Worm (Caenorhabditis elegans) whole organism, late embryonic: ENCODE data around the gene K12H6.10.

Source experiments
- K09A11.1 ChIP-seq: sonication (generic microtip); optimal IDR thresholded peaks from 2 replicates; lab custom pipeline; 2017; ENCODE audit warnings: antibody characterized with exemption, mild to moderate bottlenecking, missing genetic modification characterization, missing compliant biosample characterization; ENCODE audit not compliant: insufficient read depth
- T23F11.4 ChIP-seq: fragments of 200-800 bp; sonication (Bioruptor generic); optimal IDR thresholded peaks from 2 replicates; lab custom pipeline; 2018; ENCODE audit warnings: mild to moderate bottlenecking, missing genetic modification characterization, missing compliant biosample characterization
- Y22D7AL.16 ChIP-seq: sonication (generic microtip); optimal IDR thresholded peaks from 2 replicates; lab custom pipeline; 2016; ENCODE audit warnings: missing genetic modification characterization, missing compliant biosample characterization
- ahr-1 ChIP-seq: sonication (generic microtip); optimal IDR thresholded peaks from 2 replicates; lab custom pipeline; 2016; ENCODE audit warnings: missing genetic modification characterization, missing compliant biosample characterization
- ceh-22 ChIP-seq: sonication (generic microtip); optimal IDR thresholded peaks from 2 replicates; lab custom pipeline; 2017; ENCODE audit warnings: missing biosample characterization, missing genetic modification characterization
- ceh-31 ChIP-seq: sonication (generic microtip); optimal IDR thresholded peaks from 2 replicates; lab custom pipeline; 2016; ENCODE audit warnings: missing genetic modification characterization, missing compliant biosample characterization
- ceh-34 ChIP-seq: sonication (generic microtip); optimal IDR thresholded peaks from 2 replicates; lab custom pipeline; 2016; ENCODE audit warnings: mild to moderate bottlenecking, missing genetic modification characterization, missing compliant biosample characterization
- ceh-48 ChIP-seq: sonication (generic microtip); optimal IDR thresholded peaks from 2 replicates; lab custom pipeline; 2016; ENCODE audit warnings: missing genetic modification characterization, inconsistent platforms, missing compliant biosample characterization
- ceh-9 ChIP-seq: sonication (generic microtip); optimal IDR thresholded peaks from 2 replicates; lab custom pipeline; 2016; ENCODE audit warnings: mild to moderate bottlenecking, missing genetic modification characterization, inconsistent platforms, missing compliant biosample characterization
- che-1 ChIP-seq: sonication (generic microtip); optimal IDR thresholded peaks from 2 replicates; lab custom pipeline; 2016; ENCODE audit warnings: mild to moderate bottlenecking, missing genetic modification characterization, missing compliant biosample characterization
- dve-1 ChIP-seq: sonication (generic microtip); optimal IDR thresholded peaks from 2 replicates; lab custom pipeline; 2017; ENCODE audit warnings: antibody characterized with exemption, mild to moderate bottlenecking, missing genetic modification characterization, missing compliant biosample characterization
- elt-2 ChIP-seq: sonication (generic microtip); optimal IDR thresholded peaks from 2 replicates; lab custom pipeline; 2016; ENCODE audit warnings: missing genetic modification reagents, missing genetic modification characterization, missing compliant biosample characterization
- ets-4 ChIP-seq: sonication (generic microtip); optimal IDR thresholded peaks from 2 replicates; lab custom pipeline; 2016; ENCODE audit warnings: missing genetic modification characterization, missing compliant biosample characterization
- fkh-10 ChIP-seq: fragments of 150-350 bp; optimal IDR thresholded peaks from 2 replicates; lab custom pipeline; 2014; ENCODE audit warnings: missing biosample characterization, missing genetic modification reagents, missing genetic modification characterization
- hlh-30 ChIP-seq: sonication (generic microtip); optimal IDR thresholded peaks from 2 replicates; lab custom pipeline; 2017; ENCODE audit warnings: antibody characterized with exemption, missing genetic modification characterization, missing compliant biosample characterization; ENCODE audit not compliant: insufficient read depth
- lim-6 ChIP-seq: sonication (generic microtip); optimal IDR thresholded peaks from 2 replicates; lab custom pipeline; 2016; ENCODE audit warnings: missing genetic modification characterization, missing compliant biosample characterization
- lin-11 ChIP-seq: fragments of 200-800 bp; sonication (Bioruptor generic); optimal IDR thresholded peaks from 2 replicates; lab custom pipeline; 2018; ENCODE audit warnings: mild to moderate bottlenecking, missing genetic modification characterization, missing compliant biosample characterization
- madf-2 ChIP-seq: sonication (generic microtip); optimal IDR thresholded peaks from 2 replicates; lab custom pipeline; 2017; ENCODE audit warnings: missing genetic modification characterization, missing compliant biosample characterization
- npax-4 ChIP-seq: sonication (generic microtip); optimal IDR thresholded peaks from 2 replicates; lab custom pipeline; 2016; ENCODE audit warnings: missing genetic modification characterization, missing compliant biosample characterization
- pha-2 ChIP-seq: sonication (generic microtip); optimal IDR thresholded peaks from 2 replicates; lab custom pipeline; 2017; ENCODE audit warnings: mild to moderate bottlenecking, missing genetic modification characterization, missing compliant biosample characterization
- pqm-1 ChIP-seq: sonication (generic microtip); optimal IDR thresholded peaks from 2 replicates; lab custom pipeline; 2016; ENCODE audit warnings: missing genetic modification characterization, missing compliant biosample characterization
- ref-2 ChIP-seq: sonication (generic microtip); optimal IDR thresholded peaks from 2 replicates; lab custom pipeline; 2016; ENCODE audit warnings: missing genetic modification characterization, missing compliant biosample characterization
- rnt-1 ChIP-seq: sonication (generic microtip); optimal IDR thresholded peaks from 2 replicates; lab custom pipeline; 2016; ENCODE audit warnings: missing genetic modification characterization, missing compliant biosample characterization
- sdc-2 ChIP-seq: sonication (generic microtip); optimal IDR thresholded peaks from 2 replicates; lab custom pipeline; 2016; ENCODE audit warnings: missing genotype, missing genetic modification characterization, missing compliant biosample characterization
- tbx-7 ChIP-seq: sonication (generic microtip); optimal IDR thresholded peaks from 2 replicates; lab custom pipeline; 2016; ENCODE audit warnings: missing genotype, missing genetic modification characterization, missing compliant biosample characterization
- unc-3 ChIP-seq, 2 experiments: fragments of 200-800 bp in 1 of 2; sonication (Bioruptor generic) in 1 of 2; sonication (generic microtip) in 1 of 2; conservative IDR thresholded peaks in 1 of 2; optimal IDR thresholded peaks in 1 of 2; 2 replicates each; pipeline versions ENCODE4 v1.3.6 to Lab custom; 2016 to 2022; ENCODE audit warnings: missing compliant biosample characterization in 2 of 2, missing genetic modification characterization in 2 of 2, missing genetic modification reagents in 1 of 2
- ztf-16 ChIP-seq: sonication (generic microtip); optimal IDR thresholded peaks from 2 replicates; lab custom pipeline; 2017; ENCODE audit warnings: missing genetic modification characterization, missing compliant biosample characterization

The K12H6.10 gene

ce11 chrII:2857559-2857958 is 34.9 kb downstream of the K12H6.10 start:
- TF ChIP-seq rnt-1 (peak; percentile 18), ceh-31 (no peak)
- TF ChIP-seq, all 69 proteins: peak for 1

DNA sequence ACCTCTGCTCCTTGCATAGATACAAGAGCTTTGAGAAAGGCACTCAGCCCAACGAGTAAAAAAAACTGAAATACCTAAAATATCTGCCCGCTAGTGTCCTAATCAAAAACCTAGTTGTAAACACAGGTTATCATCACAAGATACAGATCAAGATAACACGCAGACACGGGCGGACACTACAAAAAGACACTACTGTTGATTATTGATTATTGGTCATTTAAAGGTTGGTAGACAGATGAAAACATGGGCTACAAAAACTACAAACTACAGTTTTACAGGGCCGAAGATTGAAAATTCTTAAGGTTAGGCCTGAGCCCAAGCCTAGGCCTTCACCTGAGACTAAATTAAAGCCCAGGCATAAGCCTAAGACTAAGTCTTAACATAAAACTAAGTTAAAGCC is 36.2 kb downstream of the K12H6.10 start:
- TF ChIP-seq pha-2 (tag; lab: Kevin White, UChicago), result no peak
- TF ChIP-seq unc-3 (GFP tag; conservative IDR thresholded peaks at IDR 0.05; lab: Robert Waterston, UW), result no peak
- no peak for TF ChIP-seq unc-3 (tag; optimal IDR thresholded peaks at IDR 0.05; lab: Kevin White, UChicago)
- peak; percentile 8 for TF ChIP-seq elt-2 (tag; lab: Kevin White, UChicago)
- TF ChIP-seq K09A11.1 (tag; lab: Kevin White, UChicago), result no peak
- TF ChIP-seq lin-11 (tag; lab: Kevin White, UChicago), result no peak
- no peak for TF ChIP-seq pqm-1 (tag; lab: Kevin White, UChicago)
- TF ChIP-seq npax-4 (tag; lab: Kevin White, UChicago), result no peak
- TF ChIP-seq, all 69 proteins: peak for 1

DNA sequence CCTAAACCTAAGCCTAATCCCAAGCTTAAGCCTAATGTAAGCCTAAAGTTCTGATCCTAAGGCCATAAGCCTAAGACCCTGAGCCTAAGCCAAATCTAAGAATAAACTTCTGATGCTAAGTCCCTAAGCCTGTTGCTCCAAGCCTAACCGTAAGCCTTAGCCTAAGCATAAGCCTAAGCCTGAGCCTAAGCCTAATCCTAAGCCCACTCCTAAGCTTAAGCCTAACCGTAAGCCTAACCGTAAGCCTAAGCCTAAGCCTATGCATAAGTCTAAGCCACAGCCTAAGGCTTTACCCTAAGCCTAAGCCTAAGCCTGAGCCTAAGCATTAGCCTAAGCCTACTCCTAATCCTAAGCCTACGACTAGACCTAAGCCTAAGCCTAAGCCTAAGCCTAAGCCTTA is 36.6 kb downstream of the K12H6.10 start:
- TF ChIP-seq madf-2 (tag; lab: Kevin White, UChicago) (no peak), ceh-48 (tag; lab: Kevin White, UChicago) (no peak), dve-1 (tag; lab: Kevin White, UChicago) (peak; percentile 84), pqm-1 (tag; lab: Kevin White, UChicago) (no peak), T23F11.4 (GFP tag; lab: Kevin White, UChicago) (no peak)

DNA sequence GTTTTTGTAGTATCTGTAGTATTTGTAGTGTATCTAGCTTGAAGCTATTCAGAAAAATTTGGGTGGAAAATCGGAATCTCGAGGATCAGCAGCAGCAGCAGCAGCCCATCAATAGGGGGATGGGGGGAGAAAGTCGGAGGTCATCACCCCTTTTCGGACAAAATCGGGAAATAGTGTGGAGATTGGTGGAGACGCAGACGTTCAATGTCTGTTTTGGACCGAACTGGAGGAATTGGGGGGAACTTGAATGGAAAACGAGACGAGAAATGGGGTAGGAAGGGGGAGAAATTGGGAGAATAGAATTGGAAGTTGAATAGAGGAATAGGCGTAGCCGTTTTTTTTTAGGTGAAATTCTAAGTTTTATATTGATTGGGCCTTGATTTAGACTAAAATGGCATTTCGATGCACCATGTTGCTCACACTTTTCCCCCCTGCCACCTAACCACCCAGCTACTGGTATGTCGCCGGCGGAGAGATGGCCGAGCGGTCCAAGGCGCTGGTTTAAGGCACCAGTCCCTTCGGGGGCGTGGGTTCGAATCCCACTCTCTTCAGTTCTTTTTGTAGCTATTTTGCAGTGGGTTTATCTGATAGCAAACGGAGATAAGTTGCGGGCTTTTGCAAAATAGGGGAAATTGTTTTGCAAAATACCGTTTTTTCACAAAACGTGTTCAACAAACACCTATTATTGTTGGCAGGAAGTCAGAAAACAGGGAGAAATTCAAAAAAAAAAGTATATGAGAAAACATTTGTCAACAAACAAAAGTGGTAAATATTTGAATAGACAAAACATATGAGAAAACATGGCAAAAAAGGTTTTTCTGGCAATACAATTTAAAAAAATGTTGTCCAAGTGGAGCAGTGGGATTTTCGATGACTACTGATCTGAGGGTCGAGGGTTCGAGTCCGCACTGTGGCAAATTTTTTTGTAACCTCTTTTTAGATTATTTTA is 37.5 kb downstream of the K12H6.10 start:
- TF ChIP-seq ceh-48 (tag; lab: Kevin White, UChicago) (no peak), madf-2 (tag; lab: Kevin White, UChicago) (no peak), tbx-7 (tag; lab: Kevin White, UChicago) (no peak), npax-4 (tag; lab: Kevin White, UChicago) (no peak), che-1 (tag; lab: Kevin White, UChicago) (peak; percentile 11), ref-2 (tag; lab: Kevin White, UChicago) (no peak), Y22D7AL.16 (tag; lab: Kevin White, UChicago) (peak; percentile 6), elt-2 (tag; lab: Kevin White, UChicago) (peak; percentile 10), fkh-10 (GFP tag; lab: Kevin White, UChicago) (no peak)
- TF ChIP-seq, all 69 proteins: peak for 3

- no peak for TF ChIP-seq lim-6 (tag; lab: Kevin White, UChicago)
- no peak for TF ChIP-seq hlh-30 (tag; lab: Kevin White, UChicago)
- TF ChIP-seq ref-2 (tag; lab: Kevin White, UChicago), result no peak
- TF ChIP-seq ceh-22, result no peak
- TF ChIP-seq ahr-1 (tag; lab: Kevin White, UChicago), result no peak
- TF ChIP-seq ceh-34 (tag; lab: Kevin White, UChicago), result no peak
- no peak for TF ChIP-seq dve-1 (tag; lab: Kevin White, UChicago)
- no peak for TF ChIP-seq sdc-2 (tag; lab: Kevin White, UChicago)
- no peak for TF ChIP-seq ztf-16
- TF ChIP-seq ceh-9, result no peak
- TF ChIP-seq ets-4 (tag; lab: Kevin White, UChicago), result no peak
Measured at ce11 chrII:2861385-2862099, 38.9 kb downstream of the K12H6.10 start.
